Fruit fly (Drosophila melanogaster) whole organism, embryonic: ENCODE results near the gene CG32432.
A peak's percentile ranks its signal among the peaks of the same experiment; 100 is the strongest.

Experiments
- Aef1 ChIP-seq: fragments of 200-800 bp; sonication (Bioruptor generic); IDR thresholded peaks from 3 replicates; pipeline ENCODE4 v1.3.6; 2022; ENCODE audit warnings: missing biosample characterization, missing genetic modification characterization
- Atf3 ChIP-seq: fragments of 200-800 bp; sonication (Bioruptor generic); optimal IDR thresholded peaks from 3 replicates; lab custom pipeline; 2016; ENCODE audit warnings: missing biosample characterization, missing genetic modification characterization
- CG10366 ChIP-seq: fragments of 200-800 bp; sonication (Bioruptor generic); IDR thresholded peaks from 2 replicates; pipeline ENCODE4 v1.3.6; 2022; ENCODE audit warnings: missing biosample characterization, missing genetic modification characterization
- CG10979 ChIP-seq: fragments of 200-800 bp; sonication (Bioruptor generic); optimal IDR thresholded peaks from 2 replicates; lab custom pipeline; 2018; ENCODE audit warnings: missing biosample characterization, mild to moderate bottlenecking, missing genetic modification characterization, moderate library complexity
- CG12104 ChIP-seq: fragments of 200-800 bp; sonication (Bioruptor generic); optimal IDR thresholded peaks from 3 replicates; lab custom pipeline; 2016; ENCODE audit warnings: missing biosample characterization, missing genetic modification characterization
- CG12155 ChIP-seq: fragments of 200-800 bp; sonication (Bioruptor generic); optimal IDR thresholded peaks from 3 replicates; lab custom pipeline; 2016; ENCODE audit warnings: missing biosample characterization, missing genetic modification characterization
- CG17186 ChIP-seq: fragments of 200-800 bp; sonication (Bioruptor generic); optimal IDR thresholded peaks from 3 replicates; lab custom pipeline; 2017; ENCODE audit warnings: missing biosample characterization, missing genetic modification reagents, missing genetic modification characterization
- CG17361 ChIP-seq: fragments of 200-800 bp; sonication (Bioruptor generic); IDR thresholded peaks from 3 replicates; pipeline ENCODE4 v1.3.6; 2022; ENCODE audit warnings: missing biosample characterization, missing genetic modification characterization
- CG17829 ChIP-seq: fragments of 200-800 bp; optimal IDR thresholded peaks from 2 replicates; lab custom pipeline; 2019; ENCODE audit warnings: missing biosample characterization, mild to moderate bottlenecking, missing genetic modification characterization, moderate library complexity
- CG2120 ChIP-seq: fragments of 200-800 bp; sonication (Bioruptor generic); optimal IDR thresholded peaks from 3 replicates; lab custom pipeline; 2016; ENCODE audit warnings: missing biosample characterization, missing genetic modification characterization
- CG32772 ChIP-seq: fragments of 200-800 bp; sonication (Bioruptor generic); IDR thresholded peaks from 2 replicates; pipeline ENCODE4 v1.3.6; 2022; ENCODE audit warnings: missing biosample characterization, missing genetic modification characterization
- CG34422 ChIP-seq: fragments of 200-800 bp; sonication (Bioruptor generic); IDR thresholded peaks from 3 replicates; pipeline ENCODE4 v1.3.6; 2022; ENCODE audit warnings: missing biosample characterization, missing genetic modification characterization
- CG3847 ChIP-seq: fragments of 200-800 bp; sonication (Bioruptor generic); IDR thresholded peaks from 2 replicates; pipeline ENCODE4 v1.3.6; 2022; ENCODE audit warnings: missing biosample characterization, missing genetic modification characterization
- CG7556 ChIP-seq: fragments of 200-800 bp; sonication (Bioruptor generic); optimal IDR thresholded peaks from 2 replicates; lab custom pipeline; 2017; ENCODE audit warnings: missing biosample characterization, mild to moderate bottlenecking, missing genetic modification characterization
- CG9876 ChIP-seq: fragments of 200-800 bp; sonication (Bioruptor generic); optimal IDR thresholded peaks from 2 replicates; lab custom pipeline; 2016; ENCODE audit warnings: missing biosample characterization, missing genetic modification characterization
- Dfd ChIP-seq, 2 experiments: fragments of >200 bp; optimal IDR thresholded peaks; 2 replicates each; lab custom pipeline; 2017; ENCODE audit warnings: missing biosample characterization in 2 of 2, missing genetic modification characterization in 2 of 2
- Dp ChIP-seq: fragments of 200-800 bp; sonication (Bioruptor generic); optimal IDR thresholded peaks from 2 replicates; lab custom pipeline; 2018; ENCODE audit warnings: missing biosample characterization, mild to moderate bottlenecking, missing genetic modification characterization, moderate library complexity
- E2f2 ChIP-seq: fragments of 200-800 bp; sonication (Bioruptor generic); IDR thresholded peaks from 2 replicates; pipeline ENCODE4 v1.3.6; 2022; ENCODE audit warnings: missing biosample characterization, missing genetic modification characterization
- Ets97D ChIP-seq: fragments of 200-800 bp; sonication (Bioruptor generic); optimal IDR thresholded peaks from 3 replicates; lab custom pipeline; 2016; ENCODE audit warnings: missing biosample characterization, missing genetic modification characterization
- Gug ChIP-seq: fragments of 200-800 bp; sonication (Bioruptor generic); IDR thresholded peaks from 4 replicates; pipeline ENCODE4 v1.3.6; 2022; ENCODE audit warnings: missing biosample characterization, missing genetic modification characterization
- HHEX ChIP-seq: fragments of 200-800 bp; sonication (Bioruptor generic); optimal IDR thresholded peaks from 3 replicates; lab custom pipeline; 2017; ENCODE audit warnings: missing biosample characterization, mild to moderate bottlenecking, missing genetic modification characterization, missing genetic modification reagents
- HLHmδ ChIP-seq: fragments of 200-800 bp; sonication (Bioruptor generic); optimal IDR thresholded peaks from 2 replicates; lab custom pipeline; 2018; ENCODE audit warnings: missing biosample characterization, mild to moderate bottlenecking, missing genetic modification characterization, moderate library complexity
- Hey ChIP-seq: fragments of 200-800 bp; sonication (Bioruptor generic); optimal IDR thresholded peaks from 3 replicates; lab custom pipeline; 2018; ENCODE audit warnings: missing biosample characterization, mild to moderate bottlenecking, missing genetic modification characterization
- Hr78 ChIP-seq, 2 experiments: fragments of 200-800 bp in 1 of 2; fragments of >200 bp in 1 of 2; sonication (Bioruptor generic) in 1 of 2; optimal IDR thresholded peaks; 2 replicates each; lab custom pipeline; 2017 to 2019; ENCODE audit warnings: missing biosample characterization in 2 of 2, missing genetic modification characterization in 2 of 2, mild to moderate bottlenecking in 1 of 2, moderate library complexity in 1 of 2
- Lim3 ChIP-seq: fragments of 200-800 bp; sonication (Bioruptor generic); IDR thresholded peaks from 2 replicates; pipeline ENCODE4 v1.3.6; 2022; ENCODE audit warnings: missing biosample characterization, missing genetic modification characterization
- MBD-R2 ChIP-seq: fragments of 200-800 bp; sonication (Bioruptor generic); IDR thresholded peaks from 2 replicates; pipeline ENCODE4 v1.3.6; 2022; ENCODE audit warnings: missing biosample characterization, missing genetic modification characterization
- Max ChIP-seq: fragments of 200-800 bp; sonication (Bioruptor generic); optimal IDR thresholded peaks from 2 replicates; lab custom pipeline; 2016; ENCODE audit warnings: missing biosample characterization, mild to moderate bottlenecking, missing genetic modification characterization
- Nf-YB ChIP-seq: fragments of 200-800 bp; sonication (Bioruptor generic); optimal IDR thresholded peaks from 3 replicates; lab custom pipeline; 2019; ENCODE audit warnings: missing biosample characterization, mild to moderate bottlenecking, missing genetic modification characterization, moderate library complexity
- Opbp ChIP-seq: fragments of 200-800 bp; sonication (Bioruptor generic); IDR thresholded peaks from 3 replicates; pipeline ENCODE4 v1.3.6; 2022; ENCODE audit warnings: missing biosample characterization, missing genetic modification characterization; ENCODE audit not compliant: partially characterized antibody
- Optix ChIP-seq: fragments of 200-800 bp; sonication (Bioruptor generic); IDR thresholded peaks from 3 replicates; pipeline ENCODE4 v1.3.6; 2022; ENCODE audit warnings: missing biosample characterization, missing genetic modification characterization
- Scr ChIP-seq: fragments of 200-800 bp; sonication (Bioruptor generic); IDR thresholded peaks from 2 replicates; pipeline ENCODE4 v1.3.6; 2022; ENCODE audit warnings: missing biosample characterization, missing genetic modification characterization; ENCODE audit not compliant: partially characterized antibody
- Sin3A ChIP-seq: fragments of >200 bp; optimal IDR thresholded peaks from 2 replicates; lab custom pipeline; 2018
- Tbp ChIP-seq: fragments of >200 bp; optimal IDR thresholded peaks from 2 replicates; lab custom pipeline; 2018; ENCODE audit warnings: missing biosample characterization, missing genetic modification characterization
- br ChIP-seq: fragments of >200 bp; optimal IDR thresholded peaks from 2 replicates; lab custom pipeline; 2017
- crp ChIP-seq, 2 experiments: fragments of 200-800 bp; sonication (Bioruptor generic); optimal IDR thresholded peaks; 2 replicates in 1 of 2; 3 replicates in 1 of 2; lab custom pipeline; 2017; ENCODE audit warnings: missing biosample characterization in 2 of 2, missing genetic modification characterization in 2 of 2, mild to moderate bottlenecking in 1 of 2, moderate library complexity in 1 of 2
- maf-S ChIP-seq: fragments of 200-800 bp; sonication (Bioruptor generic); optimal IDR thresholded peaks from 2 replicates; lab custom pipeline; 2016; ENCODE audit warnings: missing biosample characterization, missing genetic modification characterization
- mam ChIP-seq: fragments of 200-800 bp; sonication (Bioruptor generic); optimal IDR thresholded peaks from 3 replicates; lab custom pipeline; 2016; ENCODE audit warnings: missing biosample characterization, missing genetic modification characterization
- mld ChIP-seq: fragments of 200-800 bp; sonication (Bioruptor generic); IDR thresholded peaks from 3 replicates; pipeline ENCODE4 v1.3.6; 2022; ENCODE audit warnings: missing biosample characterization, missing genetic modification characterization; ENCODE audit not compliant: partially characterized antibody
- nerfin-1 ChIP-seq: fragments of 200-800 bp; sonication (Bioruptor generic); optimal IDR thresholded peaks from 3 replicates; lab custom pipeline; 2019; ENCODE audit warnings: missing biosample characterization, mild to moderate bottlenecking, missing genetic modification characterization, moderate library complexity
- pan ChIP-seq, 4 experiments: fragments of >200 bp in 3 of 4; fragments of 200-800 bp in 1 of 4; sonication (Bioruptor generic) in 1 of 4; optimal IDR thresholded peaks in 3 of 4; IDR thresholded peaks in 1 of 4; 2 replicates each; pipeline versions ENCODE4 v1.3.6 to Lab custom; 2017 to 2022; ENCODE audit warnings: missing biosample characterization in 2 of 4, missing genetic modification characterization in 2 of 4, mixed read lengths in 1 of 4
- phol ChIP-seq: fragments of 200-800 bp; sonication (Bioruptor generic); optimal IDR thresholded peaks from 3 replicates; lab custom pipeline; 2018; ENCODE audit warnings: missing biosample characterization, mild to moderate bottlenecking, missing genetic modification characterization, moderate library complexity
- pzg ChIP-seq: fragments of 200-800 bp; sonication (Bioruptor generic); optimal IDR thresholded peaks from 3 replicates; lab custom pipeline; 2018; ENCODE audit warnings: missing biosample characterization, mild to moderate bottlenecking, missing genetic modification characterization, moderate library complexity
- ranshi ChIP-seq: fragments of 200-800 bp; sonication (Bioruptor generic); IDR thresholded peaks from 2 replicates; pipeline ENCODE4 v1.3.6; 2022; ENCODE audit warnings: missing biosample characterization, missing genetic modification characterization
- sd ChIP-seq: fragments of 200-800 bp; sonication (Bioruptor generic); optimal IDR thresholded peaks from 3 replicates; lab custom pipeline; 2018; ENCODE audit warnings: missing biosample characterization, mild to moderate bottlenecking, missing genetic modification characterization, moderate library complexity
- sug ChIP-seq: fragments of 200-800 bp; optimal IDR thresholded peaks from 2 replicates; lab custom pipeline; 2019; ENCODE audit warnings: missing biosample characterization, mild to moderate bottlenecking, missing genetic modification characterization, moderate library complexity
- tap ChIP-seq: fragments of 200-800 bp; optimal IDR thresholded peaks from 3 replicates; lab custom pipeline; 2019; ENCODE audit warnings: missing biosample characterization, mild to moderate bottlenecking, missing genetic modification characterization, moderate library complexity
- vnd ChIP-seq: fragments of 200-800 bp; sonication (Bioruptor generic); IDR thresholded peaks from 3 replicates; pipeline ENCODE4 v1.3.6; 2022; ENCODE audit warnings: missing biosample characterization, missing genetic modification characterization; ENCODE audit not compliant: partially characterized antibody
- zf30C ChIP-seq: fragments of 200-800 bp; sonication (Bioruptor generic); optimal IDR thresholded peaks from 3 replicates; lab custom pipeline; 2018; ENCODE audit warnings: missing biosample characterization, mild to moderate bottlenecking, missing genetic modification characterization

CG32432 gene

DNA sequence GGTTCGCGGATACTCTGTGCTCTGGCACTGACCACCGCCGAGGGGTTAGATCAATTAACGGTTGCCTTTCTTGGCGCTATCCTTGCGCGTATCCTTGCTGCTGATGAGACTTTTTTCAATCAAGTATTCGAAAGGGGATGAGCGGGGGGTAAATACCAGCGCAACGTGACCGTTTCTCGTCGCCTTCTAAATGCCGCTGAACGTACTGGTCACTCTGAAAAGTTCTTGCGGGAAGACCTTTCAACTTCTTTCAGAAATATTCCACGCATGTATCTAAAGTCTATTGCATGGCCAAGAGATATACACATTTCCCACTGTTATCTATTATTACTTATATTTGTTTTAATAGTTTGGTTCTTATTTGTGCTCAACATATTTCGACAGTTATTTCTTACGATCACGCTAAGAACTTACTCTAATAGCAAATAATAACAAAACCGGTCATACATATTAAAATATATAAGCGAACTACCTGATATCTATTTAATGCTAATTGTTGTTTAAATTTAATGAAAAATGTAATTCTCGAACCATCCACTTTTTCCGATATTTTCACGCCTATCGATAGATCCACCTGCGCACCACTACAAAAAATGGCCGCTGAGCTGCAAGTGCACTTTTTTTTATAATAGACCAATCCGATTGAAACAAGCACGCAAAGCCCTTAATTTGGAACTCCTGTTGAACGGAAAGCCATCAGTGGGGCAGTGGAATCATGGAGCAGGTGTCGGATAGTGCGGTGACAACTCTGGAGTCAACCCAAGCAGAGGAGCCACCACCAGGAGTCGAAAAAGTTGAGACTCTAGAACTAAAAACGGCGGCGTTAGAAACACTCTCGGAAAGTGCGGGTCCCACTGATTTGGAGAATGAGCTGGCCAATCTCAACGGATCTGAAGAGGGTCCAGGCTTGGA lies 75.6 kb downstream of the CG32432 start, which contains the start of the genes CG3634 and HIPP1 (continued):
- TF ChIP-seq pzg (GFP tag; lab: Kevin White, UChicago) = peak; percentile 60
- peak; percentile 36 for TF ChIP-seq Nf-YB (GFP tag; lab: Kevin White, UChicago)
- no peak for TF ChIP-seq Gug (GFP tag; lab: Robert Waterston, UW)
- no peak for TF ChIP-seq Hr78 (GFP tag; optimal IDR thresholded peaks at IDR 0.05; lab: Kevin White, UChicago)
- 0 out of 3 replicates have a peak, but pooled peaks have one; percentile 24 for TF ChIP-seq Opbp
- peak; percentile 48 for TF ChIP-seq nerfin-1 (tag; lab: Kevin White, UChicago)
- TF ChIP-seq HHEX (GFP tag; lab: Kevin White, UChicago) = no peak
- TF ChIP-seq Aef1 (GFP tag; lab: Robert Waterston, UW) = no peak
- no peak for TF ChIP-seq sug
- TF ChIP-seq CG12155 (GFP tag; lab: Kevin White, UChicago) = peak; percentile 8
- peak; percentile 44; the same call in 1 of the 2 replicates for TF ChIP-seq CG32772 (GFP tag; lab: Robert Waterston, UW)
- TF ChIP-seq Lim3 (GFP tag; lab: Robert Waterston, UW) = no peak
- TF ChIP-seq crp (GFP tag; optimal IDR thresholded peaks at IDR 0.05; lab: Kevin White, UChicago) = no peak
- TF ChIP-seq CG10366 (GFP tag; lab: Robert Waterston, UW) = no peak
- peak; percentile 5; the same call in 1 of the 2 replicates for TF ChIP-seq CG3847
- peak; percentile 35 for TF ChIP-seq Dp
- TF ChIP-seq maf-S (GFP tag; lab: Kevin White, UChicago) = no peak
- TF ChIP-seq pan (optimal IDR thresholded peaks at IDR 0.05; lab: Kevin White, UChicago) = no peak
- TF ChIP-seq pan (GFP tag; optimal IDR thresholded peaks at IDR 0.05 in 1 of 2, IDR thresholded peaks at IDR 0.05 in 1 of 2) = peak in 1 of 2 experiments; percentile 21
- no peak for TF ChIP-seq CG9876 (GFP tag; lab: Kevin White, UChicago)
- TF ChIP-seq CG17829 (tag; lab: Kevin White, UChicago) = peak; percentile 31
- no peak for TF ChIP-seq CG7556 (GFP tag; lab: Kevin White, UChicago)
- TF ChIP-seq CG17361 (GFP tag; lab: Robert Waterston, UW) = no peak; the same call in 2 of the 3 replicates
- no peak for TF ChIP-seq CG10979
- peak; percentile 37 for TF ChIP-seq Max (GFP tag; lab: Kevin White, UChicago)
- no peak for TF ChIP-seq CG34422 (GFP tag; lab: Robert Waterston, UW)
- TF ChIP-seq HLHmδ (GFP tag; lab: Kevin White, UChicago) = no peak
- TF ChIP-seq vnd (GFP tag; lab: Robert Waterston, UW) = peak; percentile 68; the same call in 2 of the 3 replicates
- no peak for TF ChIP-seq Optix (GFP tag; lab: Robert Waterston, UW)
- TF ChIP-seq phol (tag; lab: Kevin White, UChicago) = peak; percentile 97
- peak; percentile 39 for TF ChIP-seq CG12104
- TF ChIP-seq sd (tag; lab: Kevin White, UChicago) = no peak
- TF ChIP-seq mam = peak; percentile 9
- TF ChIP-seq Scr (GFP tag; lab: Robert Waterston, UW) = peak; percentile 75
- no peak for TF ChIP-seq Dfd (GFP tag; optimal IDR thresholded peaks at IDR 0.05; lab: Kevin White, UChicago)
- no peak for TF ChIP-seq Hey (tag; lab: Kevin White, UChicago)
- TF ChIP-seq ranshi (GFP tag; lab: Robert Waterston, UW) = no peak
- peak; percentile 69 for TF ChIP-seq Sin3A (lab: Kevin White, UChicago)
- TF ChIP-seq tap (tag; lab: Kevin White, UChicago) = no peak
- peak; percentile 50 for TF ChIP-seq CG17186 (GFP tag; lab: Kevin White, UChicago)
- no peak for TF ChIP-seq Tbp (GFP tag; lab: Kevin White, UChicago)
- peak; percentile 50; the same call in 1 of the 2 replicates for TF ChIP-seq E2f2 (GFP tag; lab: Robert Waterston, UW)
- 0 out of 3 replicates have a peak, but pooled peaks have one; percentile 7 for TF ChIP-seq mld (GFP tag; lab: Robert Waterston, UW)
- TF ChIP-seq CG2120 = peak; percentile 36
- TF ChIP-seq Atf3 (GFP tag; lab: Kevin White, UChicago) = no peak
- TF ChIP-seq Ets97D (GFP tag; lab: Kevin White, UChicago) = peak; percentile 45
- TF ChIP-seq br (lab: Kevin White, UChicago) = no peak
- no peak for TF ChIP-seq zf30C
- TF ChIP-seq MBD-R2 (GFP tag; lab: Robert Waterston, UW) = peak; percentile 94
